Fruit fly (Drosophila melanogaster) Kc167 (cell line): ENCODE results near the gene SCCRO.

ENCODE experiments used
- Myc ChIP-seq: fragments of >200 bp; optimal IDR thresholded peaks from 2 replicates; lab custom pipeline; 2017; ENCODE audit warnings: missing external identifiers
- Sin3A ChIP-seq: fragments of >200 bp; optimal IDR thresholded peaks from 2 replicates; lab custom pipeline; 2018; ENCODE audit warnings: missing external identifiers
- h ChIP-seq: fragments of >200 bp; optimal IDR thresholded peaks from 3 replicates; lab custom pipeline; 2018; ENCODE audit warnings: missing external identifiers
- insv ChIP-seq: fragments of >200 bp; optimal IDR thresholded peaks from 3 replicates; lab custom pipeline; 2018; ENCODE audit warnings: missing external identifiers
- psq ChIP-seq: fragments of >200 bp; optimal IDR thresholded peaks from 2 replicates; lab custom pipeline; 2017; ENCODE audit warnings: missing external identifiers
- ttk ChIP-seq: sonication (Bioruptor generic); optimal IDR thresholded peaks from 2 replicates; lab custom pipeline; 2017; ENCODE audit warnings: missing external identifiers

DNA sequence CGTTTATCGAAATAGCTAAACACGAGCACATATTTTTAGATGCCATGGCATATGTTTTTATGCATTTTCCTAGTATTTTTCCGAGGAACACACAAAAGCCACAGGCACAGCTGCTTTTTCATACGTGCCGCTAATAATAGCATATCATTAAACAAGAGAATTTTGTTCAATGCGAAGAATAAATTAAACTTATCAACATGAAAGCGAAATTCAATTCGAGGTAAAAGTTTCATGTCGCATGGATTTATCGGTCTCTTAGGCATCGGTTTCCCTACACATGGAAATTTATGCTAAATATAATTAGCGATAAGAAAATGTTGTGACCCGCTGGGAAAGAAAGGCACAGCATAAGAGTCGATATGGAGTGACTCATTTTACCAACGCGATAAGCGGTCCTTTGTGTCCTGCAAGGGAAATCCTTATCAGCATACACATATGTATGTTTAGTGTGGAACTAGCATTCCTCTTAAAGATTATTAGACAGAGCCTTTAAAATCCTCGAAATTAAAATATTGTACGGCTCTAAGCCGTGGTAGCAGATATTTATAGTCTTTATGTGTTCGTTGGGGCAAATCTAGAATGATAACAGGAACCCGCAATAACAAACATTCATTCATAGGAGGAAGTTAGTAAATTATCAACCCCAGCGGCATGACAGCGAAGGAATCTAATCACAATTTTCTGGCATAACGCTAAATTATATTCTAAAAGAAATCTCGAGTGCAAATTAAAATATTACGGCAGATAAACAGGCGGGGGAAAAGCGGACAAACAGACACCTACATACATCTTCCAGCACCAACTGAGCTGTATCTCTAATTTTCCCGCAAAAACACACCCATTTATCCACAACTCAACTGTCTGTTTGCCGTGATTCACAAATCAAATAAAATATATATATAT, 31.6 kb upstream of the SCCRO start, which contains the start of gene CG43248:
- TF ChIP-seq Myc (lab: Kevin White, UChicago) = no peak
- no peak for TF ChIP-seq ttk (lab: Kevin White, UChicago)
- no peak for TF ChIP-seq psq (lab: Kevin White, UChicago)
- TF ChIP-seq h (lab: Kevin White, UChicago) = no peak
- no peak for TF ChIP-seq insv (lab: Kevin White, UChicago)
- no peak for TF ChIP-seq Sin3A (lab: Kevin White, UChicago)
